Fruit fly (Drosophila melanogaster) whole organism, embryonic: Measurements from ENCODE around the gene Sf3b2.

ENCODE experiments used
- B-H1 ChIP-seq: fragments of 200-800 bp; sonication (Bioruptor generic); IDR thresholded peaks from 3 replicates; pipeline ENCODE4 v1.3.6; 2022; ENCODE audit warnings: missing biosample characterization, missing genetic modification characterization
- BEAF-32 ChIP-seq: fragments of 200-800 bp; sonication (Bioruptor generic); optimal IDR thresholded peaks from 3 replicates; lab custom pipeline; 2017; ENCODE audit warnings: missing biosample characterization, missing genetic modification characterization, mild to moderate bottlenecking, moderate library complexity, missing genetic modification reagents
- CG10462 ChIP-seq: fragments of 200-800 bp; sonication (Bioruptor generic); optimal IDR thresholded peaks from 2 replicates; lab custom pipeline; 2016; ENCODE audit warnings: missing biosample characterization, missing genetic modification characterization
- CG10959 ChIP-seq: fragments of 200-800 bp; sonication (Bioruptor generic); IDR thresholded peaks from 2 replicates; pipeline ENCODE4 v1.3.6; 2022; ENCODE audit warnings: missing biosample characterization, missing genetic modification characterization
- CG11085 ChIP-seq: fragments of 200-800 bp; sonication (Bioruptor generic); IDR thresholded peaks from 2 replicates; pipeline ENCODE4 v1.3.6; 2022; ENCODE audit warnings: missing biosample characterization, missing genetic modification characterization
- CG11456 ChIP-seq: fragments of 200-800 bp; sonication (Bioruptor generic); IDR thresholded peaks from 3 replicates; pipeline ENCODE4 v1.3.6; 2022; ENCODE audit warnings: missing biosample characterization, missing genetic modification characterization
- CG12744 ChIP-seq: fragments of 200-800 bp; sonication (Bioruptor generic); optimal IDR thresholded peaks from 2 replicates; lab custom pipeline; 2016; ENCODE audit warnings: missing biosample characterization, missing genetic modification characterization
- CG14014 ChIP-seq: fragments of 200-800 bp; sonication (Bioruptor generic); IDR thresholded peaks from 2 replicates; pipeline ENCODE4 v1.3.6; 2022; ENCODE audit warnings: missing biosample characterization, missing genetic modification characterization
- CG15073 ChIP-seq: fragments of 200-800 bp; sonication (Bioruptor generic); optimal IDR thresholded peaks from 2 replicates; lab custom pipeline; 2016; ENCODE audit warnings: missing biosample characterization, missing genetic modification characterization
- CG15479 ChIP-seq: fragments of 200-800 bp; sonication (Bioruptor generic); optimal IDR thresholded peaks from 3 replicates; lab custom pipeline; 2019; ENCODE audit warnings: missing biosample characterization, mild to moderate bottlenecking, missing genetic modification characterization, moderate library complexity
- CG17186 ChIP-seq: fragments of 200-800 bp; sonication (Bioruptor generic); optimal IDR thresholded peaks from 3 replicates; lab custom pipeline; 2017; ENCODE audit warnings: missing biosample characterization, missing genetic modification reagents, missing genetic modification characterization
- CG17328 ChIP-seq: fragments of 200-800 bp; sonication (Bioruptor generic); IDR thresholded peaks from 2 replicates; pipeline ENCODE4 v1.3.6; 2022; ENCODE audit warnings: missing biosample characterization, missing genetic modification characterization
- CG17361 ChIP-seq: fragments of 200-800 bp; sonication (Bioruptor generic); IDR thresholded peaks from 3 replicates; pipeline ENCODE4 v1.3.6; 2022; ENCODE audit warnings: missing biosample characterization, missing genetic modification characterization
- CG18476 ChIP-seq: fragments of 200-800 bp; sonication (Bioruptor generic); optimal IDR thresholded peaks from 2 replicates; lab custom pipeline; 2016; ENCODE audit warnings: missing biosample characterization, mild to moderate bottlenecking, missing genetic modification characterization
- CG2202 ChIP-seq: fragments of 200-800 bp; sonication (Bioruptor generic); optimal IDR thresholded peaks from 2 replicates; lab custom pipeline; 2018; ENCODE audit warnings: missing biosample characterization, mild to moderate bottlenecking, missing genetic modification characterization
- CG2889 ChIP-seq: fragments of 200-800 bp; sonication (Bioruptor generic); IDR thresholded peaks from 3 replicates; pipeline ENCODE4 v1.3.6; 2022; ENCODE audit warnings: missing biosample characterization, missing genetic modification characterization
- CG30403 ChIP-seq: fragments of 200-800 bp; sonication (Bioruptor generic); optimal IDR thresholded peaks from 3 replicates; lab custom pipeline; 2016; ENCODE audit warnings: missing biosample characterization, missing genetic modification characterization
- CG34376 ChIP-seq: fragments of 200-800 bp; sonication (Bioruptor generic); optimal IDR thresholded peaks from 2 replicates; lab custom pipeline; 2018; ENCODE audit warnings: missing biosample characterization, mild to moderate bottlenecking, missing genetic modification characterization
- CG4328 ChIP-seq: fragments of 200-800 bp; sonication (Bioruptor generic); optimal IDR thresholded peaks from 3 replicates; lab custom pipeline; 2017; ENCODE audit warnings: missing biosample characterization, missing genetic modification reagents, missing genetic modification characterization
- CG4707 ChIP-seq: fragments of 200-800 bp; sonication (Bioruptor generic); optimal IDR thresholded peaks from 2 replicates; lab custom pipeline; 2018; ENCODE audit warnings: missing biosample characterization, mild to moderate bottlenecking, missing genetic modification characterization, moderate library complexity
- CG4854 ChIP-seq: fragments of 200-800 bp; sonication (Bioruptor generic); optimal IDR thresholded peaks from 2 replicates; lab custom pipeline; 2016; ENCODE audit warnings: missing biosample characterization, missing genetic modification characterization, inconsistent platforms
- CG5245 ChIP-seq: fragments of 200-800 bp; sonication (Bioruptor generic); optimal IDR thresholded peaks from 3 replicates; lab custom pipeline; 2016; ENCODE audit warnings: missing biosample characterization, missing genetic modification characterization
- CG6175 ChIP-seq: fragments of 200-800 bp; sonication (Bioruptor generic); IDR thresholded peaks from 3 replicates; pipeline ENCODE4 v1.3.6; 2022; ENCODE audit warnings: missing biosample characterization, missing genetic modification characterization
- CG6654 ChIP-seq: fragments of 200-800 bp; sonication (Bioruptor generic); optimal IDR thresholded peaks from 2 replicates; lab custom pipeline; 2017; ENCODE audit warnings: missing biosample characterization, mild to moderate bottlenecking, missing genetic modification characterization
- CG6683 ChIP-seq: fragments of 200-800 bp; sonication (Bioruptor generic); optimal IDR thresholded peaks from 2 replicates; lab custom pipeline; 2017; ENCODE audit warnings: missing biosample characterization, mild to moderate bottlenecking, missing genetic modification characterization, missing genetic modification reagents
- CG7357 ChIP-seq: fragments of 200-800 bp; sonication (Bioruptor generic); IDR thresholded peaks from 3 replicates; pipeline ENCODE4 v1.3.6; 2022; ENCODE audit warnings: missing biosample characterization, missing genetic modification characterization
- Dek ChIP-seq: fragments of 200-800 bp; sonication (Bioruptor generic); optimal IDR thresholded peaks from 3 replicates; lab custom pipeline; 2019; ENCODE audit warnings: missing biosample characterization, mild to moderate bottlenecking, missing genetic modification characterization, moderate library complexity
- E2f2 ChIP-seq: fragments of 200-800 bp; sonication (Bioruptor generic); IDR thresholded peaks from 2 replicates; pipeline ENCODE4 v1.3.6; 2022; ENCODE audit warnings: missing biosample characterization, missing genetic modification characterization
- HLH3B ChIP-seq: fragments of 200-800 bp; sonication (Bioruptor generic); IDR thresholded peaks from 2 replicates; pipeline ENCODE4 v1.3.6; 2022; ENCODE audit warnings: missing biosample characterization, missing genetic modification characterization
- HLH54F ChIP-seq: fragments of 200-800 bp; sonication (Bioruptor generic); optimal IDR thresholded peaks from 3 replicates; lab custom pipeline; 2016; ENCODE audit warnings: missing biosample characterization, missing genetic modification characterization
- Kr ChIP-seq: fragments of 200-800 bp; sonication (Bioruptor generic); optimal IDR thresholded peaks from 2 replicates; lab custom pipeline; 2017; ENCODE audit warnings: missing biosample characterization, mild to moderate bottlenecking, missing genetic modification characterization
- Neu2 ChIP-seq: fragments of 200-800 bp; sonication (Bioruptor generic); optimal IDR thresholded peaks from 3 replicates; lab custom pipeline; 2016; ENCODE audit warnings: missing biosample characterization, missing genetic modification characterization, borderline replicate concordance
- Ravus ChIP-seq: fragments of 200-800 bp; sonication (Bioruptor generic); IDR thresholded peaks from 2 replicates; pipeline ENCODE4 v1.3.6; 2022; ENCODE audit warnings: missing biosample characterization, missing genetic modification characterization
- Rfx ChIP-seq: fragments of 200-800 bp; sonication (Bioruptor generic); IDR thresholded peaks from 2 replicates; pipeline ENCODE4 v1.3.6; 2022; ENCODE audit warnings: missing biosample characterization, missing genetic modification characterization
- Side ChIP-seq: fragments of 200-800 bp; sonication (Bioruptor generic); optimal IDR thresholded peaks from 2 replicates; lab custom pipeline; 2016; ENCODE audit warnings: missing biosample characterization, missing genetic modification characterization
- Tbp ChIP-seq: fragments of >200 bp; optimal IDR thresholded peaks from 2 replicates; lab custom pipeline; 2018; ENCODE audit warnings: missing biosample characterization, missing genetic modification characterization
- ab ChIP-seq: fragments of 200-800 bp; sonication (Bioruptor generic); optimal IDR thresholded peaks from 2 replicates; lab custom pipeline; 2016; ENCODE audit warnings: missing biosample characterization, missing genetic modification characterization
- ara ChIP-seq: fragments of 200-800 bp; sonication (Bioruptor generic); IDR thresholded peaks from 2 replicates; pipeline ENCODE4 v1.3.6; 2022; ENCODE audit warnings: missing biosample characterization, missing genetic modification characterization
- danr ChIP-seq: fragments of 200-800 bp; sonication (Bioruptor generic); IDR thresholded peaks from 2 replicates; pipeline ENCODE4 v1.3.6; 2022; ENCODE audit warnings: missing biosample characterization, missing genetic modification characterization
- dati ChIP-seq: fragments of 200-800 bp; sonication (Bioruptor generic); IDR thresholded peaks from 2 replicates; pipeline ENCODE4 v1.3.6; 2022; ENCODE audit warnings: missing biosample characterization, missing genetic modification characterization
- exex ChIP-seq: fragments of 200-800 bp; sonication (Bioruptor generic); optimal IDR thresholded peaks from 4 replicates; lab custom pipeline; 2018; ENCODE audit warnings: missing biosample characterization, mild to moderate bottlenecking, missing genetic modification characterization, moderate library complexity
- eyg ChIP-seq: fragments of 200-800 bp; sonication (Bioruptor generic); optimal IDR thresholded peaks from 3 replicates; lab custom pipeline; 2016; ENCODE audit warnings: missing biosample characterization, missing genetic modification characterization
- fd3F ChIP-seq: fragments of 200-800 bp; sonication (Bioruptor generic); optimal IDR thresholded peaks from 2 replicates; lab custom pipeline; 2018; ENCODE audit warnings: missing biosample characterization, mild to moderate bottlenecking, missing genetic modification characterization, moderate library complexity
- hbn ChIP-seq: fragments of 200-800 bp; sonication (Bioruptor generic); IDR thresholded peaks from 2 replicates; pipeline ENCODE4 v1.3.6; 2022; ENCODE audit warnings: missing biosample characterization, missing genetic modification characterization; ENCODE audit not compliant: partially characterized antibody
- mam ChIP-seq: fragments of 200-800 bp; sonication (Bioruptor generic); optimal IDR thresholded peaks from 3 replicates; lab custom pipeline; 2016; ENCODE audit warnings: missing biosample characterization, missing genetic modification characterization
- nom ChIP-seq: fragments of 200-800 bp; sonication (Bioruptor generic); optimal IDR thresholded peaks from 2 replicates; lab custom pipeline; 2017; ENCODE audit warnings: missing biosample characterization, missing genetic modification characterization, mild to moderate bottlenecking, moderate library complexity, missing genetic modification reagents
- ro ChIP-seq: fragments of 200-800 bp; sonication (Bioruptor generic); IDR thresholded peaks from 2 replicates; pipeline ENCODE4 v1.3.6; 2022; ENCODE audit warnings: missing biosample characterization, missing genetic modification characterization
- seq ChIP-seq: fragments of 200-800 bp; sonication (Bioruptor generic); IDR thresholded peaks from 2 replicates; pipeline ENCODE4 v1.3.6; 2022; ENCODE audit warnings: missing biosample characterization, missing genetic modification characterization
- tll ChIP-seq, 2 experiments: fragments of 200-800 bp in 1 of 2; fragments of >200 bp in 1 of 2; sonication (Bioruptor generic) in 1 of 2; optimal IDR thresholded peaks; 2 replicates each; lab custom pipeline; 2017 to 2019; ENCODE audit warnings: missing biosample characterization in 2 of 2, missing genetic modification characterization in 2 of 2, mild to moderate bottlenecking in 1 of 2, moderate library complexity in 1 of 2
- tx ChIP-seq: fragments of 200-800 bp; sonication (Bioruptor generic); optimal IDR thresholded peaks from 2 replicates; lab custom pipeline; 2016; ENCODE audit warnings: missing biosample characterization, missing genetic modification characterization
- zfh2 ChIP-seq: fragments of 200-800 bp; sonication (Bioruptor generic); optimal IDR thresholded peaks from 2 replicates; lab custom pipeline; 2016; ENCODE audit warnings: missing biosample characterization, missing genetic modification characterization

Gene Sf3b2

DNA sequence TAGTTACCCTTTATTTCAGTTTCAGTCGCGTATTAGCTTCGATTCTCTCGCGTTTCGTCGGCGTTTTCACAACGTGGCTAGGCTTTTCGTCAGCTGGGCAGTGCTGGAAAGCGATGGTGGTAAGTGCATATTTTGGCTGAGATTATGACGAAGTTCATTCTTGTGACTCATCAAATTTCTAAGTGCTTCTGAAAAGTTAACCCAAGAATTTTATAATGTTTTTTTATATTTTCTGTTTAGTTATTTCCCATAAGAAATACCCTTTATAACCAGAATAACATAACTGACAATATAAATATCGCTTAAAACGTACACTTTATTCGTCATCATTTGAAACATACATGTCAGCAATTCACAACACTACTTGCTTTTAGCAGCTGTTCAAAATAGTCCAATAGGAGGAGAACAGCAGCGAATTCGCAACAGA, 8.2 kb upstream of the Sf3b2 start, which contains the start of the genes CG17260 and SerRS (continued):
- TF ChIP-seq CG6683 (GFP tag; lab: Kevin White, UChicago) = peak; percentile 78
- TF ChIP-seq dati (GFP tag; lab: Robert Waterston, UW) = no peak
- peak; percentile 86 for TF ChIP-seq ara (GFP tag; lab: Robert Waterston, UW)
- TF ChIP-seq Neu2 (GFP tag; lab: Kevin White, UChicago) = peak; percentile 25
- TF ChIP-seq CG4328 (GFP tag; lab: Kevin White, UChicago) = peak; percentile 81
- TF ChIP-seq CG6175 (GFP tag; lab: Robert Waterston, UW) = peak; percentile 82
- TF ChIP-seq B-H1 (GFP tag; lab: Robert Waterston, UW) = peak; percentile 88
- peak; percentile 71 for TF ChIP-seq E2f2 (GFP tag; lab: Robert Waterston, UW)
- TF ChIP-seq BEAF-32 = peak; percentile 70
- TF ChIP-seq CG15073 (GFP tag; lab: Kevin White, UChicago) = peak; percentile 67
- peak; percentile 90 for TF ChIP-seq tx (GFP tag; lab: Kevin White, UChicago)
- TF ChIP-seq Kr = no peak
- peak; percentile 94 for TF ChIP-seq CG18476 (GFP tag; lab: Kevin White, UChicago)
- TF ChIP-seq mam (GFP tag; lab: Kevin White, UChicago) = peak; percentile 96
- peak; percentile 67 for TF ChIP-seq nom
- TF ChIP-seq HLH3B (GFP tag; lab: Robert Waterston, UW) = peak; percentile 85; the same call in 1 of the 2 replicates
- peak; percentile 90 for TF ChIP-seq CG34376 (GFP tag; lab: Kevin White, UChicago)
- TF ChIP-seq seq (GFP tag; lab: Robert Waterston, UW) = peak; percentile 81; the same call in 1 of the 2 replicates
- TF ChIP-seq CG10959 = peak; percentile 43
- TF ChIP-seq Rfx (GFP tag; lab: Robert Waterston, UW) = peak; percentile 94
- TF ChIP-seq ro (GFP tag; lab: Robert Waterston, UW) = peak; percentile 77
- TF ChIP-seq CG15479 (GFP tag; lab: Kevin White, UChicago) = no peak
- TF ChIP-seq hbn (GFP tag; lab: Robert Waterston, UW) = peak; percentile 50
- peak; percentile 65 for TF ChIP-seq CG6654 (GFP tag; lab: Kevin White, UChicago)
- TF ChIP-seq CG14014 (GFP tag; lab: Robert Waterston, UW) = peak; percentile 91
- peak; percentile 90 for TF ChIP-seq Side
- TF ChIP-seq CG12744 (GFP tag; lab: Kevin White, UChicago) = peak; percentile 92
- TF ChIP-seq tll (GFP tag; optimal IDR thresholded peaks at IDR 0.05; lab: Kevin White, UChicago) = peak; percentile 34 to 49
- peak; percentile 97 for TF ChIP-seq zfh2 (GFP tag; lab: Kevin White, UChicago)
- TF ChIP-seq CG4707 (GFP tag; lab: Kevin White, UChicago) = no peak
- TF ChIP-seq CG17361 = peak; percentile 96
- peak; percentile 89 for TF ChIP-seq CG11456
- TF ChIP-seq CG17328 (GFP tag; lab: Robert Waterston, UW) = peak; percentile 81
- peak; percentile 84 for TF ChIP-seq danr
- TF ChIP-seq CG2202 (tag; lab: Kevin White, UChicago) = peak; percentile 81
- TF ChIP-seq CG30403 (GFP tag; lab: Kevin White, UChicago) = peak; percentile 98
- TF ChIP-seq CG7357 (GFP tag; lab: Robert Waterston, UW) = peak; percentile 86
- TF ChIP-seq CG5245 (GFP tag; lab: Kevin White, UChicago) = peak; percentile 81
- no peak for TF ChIP-seq Tbp (GFP tag; lab: Kevin White, UChicago)
- TF ChIP-seq CG10462 (GFP tag; lab: Kevin White, UChicago) = peak; percentile 85
- TF ChIP-seq fd3F (GFP tag; lab: Kevin White, UChicago) = peak; percentile 92
- TF ChIP-seq CG11085 (GFP tag; lab: Robert Waterston, UW) = peak; percentile 92
- peak; percentile 74 for TF ChIP-seq CG17186
- peak; percentile 91 for TF ChIP-seq Dek
- peak; percentile 87 for TF ChIP-seq CG4854 (GFP tag; lab: Kevin White, UChicago)
- TF ChIP-seq ab (GFP tag; lab: Kevin White, UChicago) = peak; percentile 7
- peak; percentile 78 for TF ChIP-seq Ravus (GFP tag; lab: Robert Waterston, UW)
- TF ChIP-seq exex (tag; lab: Kevin White, UChicago) = peak; percentile 72
- TF ChIP-seq HLH54F (GFP tag; lab: Kevin White, UChicago) = peak; percentile 97
- peak; percentile 86 for TF ChIP-seq CG2889
- peak; percentile 76 for TF ChIP-seq eyg (GFP tag; lab: Kevin White, UChicago)
